Worm (Caenorhabditis elegans): ENCODE data around the gene irld-12.
A peak's percentile ranks its signal among the peaks of the same experiment; 100 is the strongest.

The irld-12 gene

DNA sequence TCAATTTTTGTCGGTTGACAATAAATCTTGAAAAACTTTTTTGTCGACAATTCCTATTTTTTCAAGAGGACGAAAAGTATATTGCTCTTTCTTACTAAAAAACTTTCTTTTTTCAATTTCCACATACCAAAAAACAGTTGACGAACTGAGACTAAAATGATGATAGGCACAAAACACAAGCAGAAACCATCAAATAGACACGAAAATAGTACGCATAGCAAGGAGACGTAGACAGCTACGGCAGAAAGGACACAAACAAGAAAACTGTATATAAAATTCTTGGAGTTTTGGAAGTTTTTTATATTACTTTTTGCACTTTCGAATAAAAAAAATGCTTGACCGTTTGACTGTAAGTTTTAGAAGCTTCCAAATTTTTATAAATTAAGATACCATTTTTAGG lies 7.0 kb downstream of the irld-12 start, which contains the start of gene K12D9.1:
TSS of gene K12D9.1 (plus strand) at position 301 of the 400 bp plus-strand sequence.
- no peak for TF ChIP-seq daf-8 (GFP tag; IDR thresholded peaks at IDR 0.05)
- peak; percentile 39 for TF ChIP-seq nhr-28 (tag; optimal IDR thresholded peaks at IDR 0.05)
- no peak for TF ChIP-seq unc-130 (GFP tag; optimal IDR thresholded peaks at IDR 0.05)

ce11 chrV:3011394-3011793 lies 9.8 kb downstream of the irld-12 start, which contains the start of gene srw-135:
TSS of gene srw-135 (minus strand) at chrV:3011494.
- peak; percentile 44 for TF ChIP-seq aha-1 (tag)
- TF ChIP-seq ztf-11 (tag; optimal IDR thresholded peaks at IDR 0.05), result no peak
- TF ChIP-seq daf-12 (tag; optimal IDR thresholded peaks at IDR 0.05), result no peak
- no peak for TF ChIP-seq madf-9 (GFP tag; conservative IDR thresholded peaks at IDR 0.05)
- TF ChIP-seq nhr-25 (tag; optimal IDR thresholded peaks at IDR 0.05; ENCODE audit: borderline replicate concordance, insufficient read depth), result no peak
- no peak for TF ChIP-seq attf-4 (tag; optimal IDR thresholded peaks at IDR 0.05)
- TF ChIP-seq unc-62 (GFP tag; optimal IDR thresholded peaks at IDR 0.05 in 1 of 2), result peak in 1 of 2 experiments; percentile 20
- no peak for TF ChIP-seq unc-62 (tag; optimal IDR thresholded peaks at IDR 0.05)
- TF ChIP-seq lin-1 (GFP tag; IDR thresholded peaks at IDR 0.05), result no peak
- no peak for TF ChIP-seq lim-7 (GFP tag; IDR thresholded peaks at IDR 0.05)
- TF ChIP-seq nhr-42 (GFP tag; IDR thresholded peaks at IDR 0.05), result no peak
- TF ChIP-seq nhr-41 (GFP tag; IDR thresholded peaks at IDR 0.05), result no peak
- TF ChIP-seq fkh-10 (GFP tag; optimal IDR thresholded peaks at IDR 0.05), result no peak
- no peak for TF ChIP-seq nhr-48 (tag; optimal IDR thresholded peaks at IDR 0.05)
- TF ChIP-seq F37D6.2 (tag; optimal IDR thresholded peaks at IDR 0.05), result no peak

ce11 chrV:3010468-3010867 lies 10.7 kb downstream of the irld-12 start, which contains the start of gene srw-136:
TSS of gene srw-136 (minus strand) at chrV:3010568.
- TF ChIP-seq unc-62 (GFP tag; optimal IDR thresholded peaks at IDR 0.05 in 1 of 2) (peak in 1 of 2 experiments; percentile 41), unc-62 (tag; optimal IDR thresholded peaks at IDR 0.05) (no peak), hlh-11 (tag; optimal IDR thresholded peaks at IDR 0.05) (no peak)

- peak; percentile 19 for TF ChIP-seq aha-1 (tag)
- TF ChIP-seq ces-1 (GFP tag; optimal IDR thresholded peaks at IDR 0.05), result no peak
These were observed 15.2 kb downstream of the irld-12 start, which contains the start of gene srw-112 for ce11 chrV:3005964-3006363. TSS of gene srw-112 (minus strand) at chrV:3006064.

ce11 chrV:2999736-3000135 lies 21.5 kb downstream of the irld-12 start, which contains the start of gene srw-119:
TSS of gene srw-119 (minus strand) at chrV:2999836.
- TF ChIP-seq mdt-29 (GFP tag; IDR thresholded peaks at IDR 0.05) (no peak), mxl-3 (GFP tag; optimal IDR thresholded peaks at IDR 0.05) (no peak), zfp-3 (GFP tag; conservative IDR thresholded peaks at IDR 0.05) (no peak), unc-39 (tag; optimal IDR thresholded peaks at IDR 0.05) (no peak), pha-4 (GFP tag; IDR thresholded peaks at IDR 0.05) (no peak), pha-4 (tag; optimal IDR thresholded peaks at IDR 0.05) (no peak), vab-7 (GFP tag; IDR thresholded peaks at IDR 0.05) (no peak), spr-1 (tag; optimal IDR thresholded peaks at IDR 0.05) (no peak), mxl-2 (GFP tag; conservative IDR thresholded peaks at IDR 0.05) (no peak)

- TF ChIP-seq zip-11 (GFP tag; IDR thresholded peaks at IDR 0.05), result no peak
- TF ChIP-seq arid-1 (GFP tag; conservative IDR thresholded peaks at IDR 0.05), result no peak
- no peak for TF ChIP-seq spr-1 (tag; optimal IDR thresholded peaks at IDR 0.05)
- TF ChIP-seq dpl-1 (GFP tag; optimal IDR thresholded peaks at IDR 0.05), result no peak
- no peak for TF ChIP-seq Y5F2A.4 (GFP tag; optimal IDR thresholded peaks at IDR 0.05)
- no peak for TF ChIP-seq T26A8.4 (GFP tag; IDR thresholded peaks at IDR 0.05)
- no peak for TF ChIP-seq F37D6.2 (tag; optimal IDR thresholded peaks at IDR 0.05)
- TF ChIP-seq set-16 (GFP tag; IDR thresholded peaks at IDR 0.05), result no peak
- TF ChIP-seq R02D3.7 (tag; optimal IDR thresholded peaks at IDR 0.05), result no peak
- TF ChIP-seq pha-4 (GFP tag; IDR thresholded peaks at IDR 0.05), result no peak
- TF ChIP-seq pha-4 (tag; optimal IDR thresholded peaks at IDR 0.05), result no peak
- TF ChIP-seq saeg-2 (GFP tag; IDR thresholded peaks at IDR 0.05), result no peak
- TF ChIP-seq ceh-32 (tag; optimal IDR thresholded peaks at IDR 0.05; ENCODE audit: poor library complexity), result no peak
- TF ChIP-seq lin-38 (GFP tag; IDR thresholded peaks at IDR 0.05), result no peak
- TF ChIP-seq hmg-1.1 (GFP tag; IDR thresholded peaks at IDR 0.05), result no peak
- TF ChIP-seq hlh-30 (tag; optimal IDR thresholded peaks at IDR 0.05; ENCODE audit: insufficient read depth), result no peak
- no peak for TF ChIP-seq lsy-2 (tag; optimal IDR thresholded peaks at IDR 0.05)
- TF ChIP-seq unc-39 (tag; optimal IDR thresholded peaks at IDR 0.05), result no peak
These were observed 25.1 kb downstream of the irld-12 start, which contains the start of gene srw-120 for ce11 chrV:2996105-2996504. TSS of gene srw-120 (minus strand) at chrV:2996205.
